Fruit fly (Drosophila melanogaster) S2 (cell line): ENCODE measurements around the gene ppk24.

ENCODE experiments used
- CG8478 ChIP-seq: fragments of >200 bp; optimal IDR thresholded peaks from 2 replicates; lab custom pipeline; 2018
- CTCF ChIP-seq, 2 experiments: fragments of >200 bp; optimal IDR thresholded peaks; 2 replicates each; lab custom pipeline; 2018

- TF ChIP-seq CG8478 (lab: Kevin White, UChicago) (no peak), CTCF (optimal IDR thresholded peaks at IDR 0.05; lab: Kevin White, UChicago) (no peak)
These were observed 30.2 kb downstream of the ppk24 start for dm6 chr3R:31295694-31296093.
